Fruit fly (Drosophila melanogaster) Kc167 (cell line): ENCODE data around the gene Scm.

ENCODE experiments used
- Myc ChIP-seq: fragments of >200 bp; optimal IDR thresholded peaks from 2 replicates; lab custom pipeline; 2017; ENCODE audit warnings: missing external identifiers
- Sin3A ChIP-seq: fragments of >200 bp; optimal IDR thresholded peaks from 2 replicates; lab custom pipeline; 2018; ENCODE audit warnings: missing external identifiers
- insv ChIP-seq: fragments of >200 bp; optimal IDR thresholded peaks from 3 replicates; lab custom pipeline; 2018; ENCODE audit warnings: missing external identifiers
- psq ChIP-seq: fragments of >200 bp; optimal IDR thresholded peaks from 2 replicates; lab custom pipeline; 2017; ENCODE audit warnings: missing external identifiers

- TF ChIP-seq Sin3A (lab: Kevin White, UChicago) (no peak), Myc (lab: Kevin White, UChicago) (no peak), insv (no peak), psq (lab: Kevin White, UChicago) (no peak)
Observed at dm6 chr3R:9631564-9631963, 5.8 kb downstream of the Scm start, which contains the start of gene SpdS.
